Fruit fly (Drosophila melanogaster): ENCODE measurements around the gene sip2.
A peak's percentile ranks its signal among the peaks of the same experiment; 100 is the strongest.

The sip2 gene

dm6 chr2L:6913964-6914363 lies 49.9 kb downstream of the sip2 start, which contains the start of gene Wee1 (continued):
- TF ChIP-seq CG8765 (GFP tag; IDR thresholded peaks at IDR 0.05) = no peak
- peak; percentile 60 for TF ChIP-seq Myb (GFP tag; optimal IDR thresholded peaks at IDR 0.05)
- no peak for TF ChIP-seq CG12236 (GFP tag; optimal IDR thresholded peaks at IDR 0.05)
- no peak for TF ChIP-seq Dek (tag; optimal IDR thresholded peaks at IDR 0.05)
- no peak for TF ChIP-seq kni (GFP tag; optimal IDR thresholded peaks at IDR 0.05)
- no peak for TF ChIP-seq CG17385 (GFP tag; optimal IDR thresholded peaks at IDR 0.05)
- TF ChIP-seq CG1647 (GFP tag; optimal IDR thresholded peaks at IDR 0.05) = no peak
- peak; percentile 96 for TF ChIP-seq pzg (GFP tag; optimal IDR thresholded peaks at IDR 0.05)
- TF ChIP-seq nerfin-1 (tag; optimal IDR thresholded peaks at IDR 0.05) = peak; percentile 99
- no peak for TF ChIP-seq odd (GFP tag; optimal IDR thresholded peaks at IDR 0.05)
- no peak for TF ChIP-seq pan (optimal IDR thresholded peaks at IDR 0.05)
- no peak for TF ChIP-seq pan (GFP tag; optimal IDR thresholded peaks at IDR 0.05 in 1 of 2, IDR thresholded peaks at IDR 0.05 in 1 of 2)
- TF ChIP-seq PHDP (tag; optimal IDR thresholded peaks at IDR 0.05) = no peak
- no peak for TF ChIP-seq CG16863 (GFP tag; optimal IDR thresholded peaks at IDR 0.05)
- no peak for TF ChIP-seq Fer3 (tag; optimal IDR thresholded peaks at IDR 0.05)
- no peak for TF ChIP-seq bcd (GFP tag; optimal IDR thresholded peaks at IDR 0.05)
- no peak for TF ChIP-seq lbe (GFP tag; optimal IDR thresholded peaks at IDR 0.05)
- TF ChIP-seq CG12659 (GFP tag; optimal IDR thresholded peaks at IDR 0.05) = peak; percentile 72
- TF ChIP-seq ac (GFP tag; optimal IDR thresholded peaks at IDR 0.05) = no peak
- no peak for TF ChIP-seq otp (GFP tag; IDR thresholded peaks at IDR 0.05)
- TF ChIP-seq fd102C (GFP tag; optimal IDR thresholded peaks at IDR 0.05) = no peak
- no peak for TF ChIP-seq Spps (tag; optimal IDR thresholded peaks at IDR 0.05)
- no peak for TF ChIP-seq prd (optimal IDR thresholded peaks at IDR 0.05)
- TF ChIP-seq prd (GFP tag; IDR thresholded peaks at IDR 0.05) = no peak
- TF ChIP-seq Ets97D (GFP tag; optimal IDR thresholded peaks at IDR 0.05) = peak; percentile 55
- TF ChIP-seq CoRest (tag; optimal IDR thresholded peaks at IDR 0.05) = no peak
- no peak for TF ChIP-seq CG9932 (GFP tag; IDR thresholded peaks at IDR 0.05)
- TF ChIP-seq Bgb (GFP tag; IDR thresholded peaks at IDR 0.05; ENCODE audit: partially characterized antibody) = no peak; the same call in 1 of the 2 replicates
- no peak for TF ChIP-seq CG7556 (GFP tag; optimal IDR thresholded peaks at IDR 0.05)
- no peak for TF ChIP-seq CG3407 (GFP tag; optimal IDR thresholded peaks at IDR 0.05)
- TF ChIP-seq da (GFP tag; optimal IDR thresholded peaks at IDR 0.05) = no peak
- no peak for TF ChIP-seq esg (GFP tag; conservative IDR thresholded peaks at IDR 0.05)
- no peak for TF ChIP-seq lab (GFP tag; optimal IDR thresholded peaks at IDR 0.05)
- TF ChIP-seq sim (GFP tag; IDR thresholded peaks at IDR 0.05) = no peak
- TF ChIP-seq vvl (GFP tag; IDR thresholded peaks at IDR 0.05) = no peak
- TF ChIP-seq CG13775 (GFP tag; optimal IDR thresholded peaks at IDR 0.05) = no peak
- no peak for TF ChIP-seq CG5245 (GFP tag; optimal IDR thresholded peaks at IDR 0.05)
- no peak for TF ChIP-seq CG13424 (tag; optimal IDR thresholded peaks at IDR 0.05)
- no peak for TF ChIP-seq CG11247 (GFP tag; IDR thresholded peaks at IDR 0.05)
- no peak for TF ChIP-seq CG15073 (GFP tag; optimal IDR thresholded peaks at IDR 0.05)
- TF ChIP-seq CG32532 (GFP tag; IDR thresholded peaks at IDR 0.05) = no peak
- no peak for TF ChIP-seq p53 (GFP tag; optimal IDR thresholded peaks at IDR 0.05)
- no peak for TF ChIP-seq sc (optimal IDR thresholded peaks at IDR 0.05)
- no peak for TF ChIP-seq sc (GFP tag; optimal IDR thresholded peaks at IDR 0.05)
- TF ChIP-seq bab2 (GFP tag; optimal IDR thresholded peaks at IDR 0.05) = no peak
- TF ChIP-seq MTF-1 (GFP tag; optimal IDR thresholded peaks at IDR 0.05; ENCODE audit: borderline replicate concordance) = no peak
- TF ChIP-seq exex (tag; optimal IDR thresholded peaks at IDR 0.05) = no peak

Measured in whole organism, embryonic.